Fruit fly (Drosophila melanogaster) whole organism, pupa: ENCODE results near the gene CG34429.

ENCODE experiments used
- CG10348 ChIP-seq: fragments of 200-800 bp; sonication (Bioruptor generic); IDR thresholded peaks from 2 replicates; pipeline ENCODE4 v1.3.6; 2022; ENCODE audit warnings: missing biosample characterization, missing genetic modification characterization
- CG12605 ChIP-seq: fragments of 200-800 bp; sonication (Bioruptor generic); IDR thresholded peaks from 2 replicates; pipeline ENCODE4 v1.3.6; 2022; ENCODE audit warnings: missing biosample characterization, missing genetic modification characterization
- CG13204 ChIP-seq: fragments of 200-800 bp; sonication (Bioruptor generic); optimal IDR thresholded peaks from 2 replicates; lab custom pipeline; 2018; ENCODE audit warnings: missing biosample characterization, mild to moderate bottlenecking, missing genetic modification characterization, moderate library complexity
- CG14655 ChIP-seq: fragments of 200-800 bp; sonication (Bioruptor generic); optimal IDR thresholded peaks from 3 replicates; lab custom pipeline; 2017; ENCODE audit warnings: mild to moderate bottlenecking, missing biosample characterization, missing genetic modification reagents, missing genetic modification characterization
- CG15710 ChIP-seq: fragments of 200-800 bp; sonication (Bioruptor generic); optimal IDR thresholded peaks from 2 replicates; lab custom pipeline; 2018; ENCODE audit warnings: missing biosample characterization, mild to moderate bottlenecking, missing genetic modification characterization, moderate library complexity
- CG17806 ChIP-seq: fragments of 200-800 bp; sonication (Bioruptor generic); optimal IDR thresholded peaks from 2 replicates; lab custom pipeline; 2018; ENCODE audit warnings: missing biosample characterization, mild to moderate bottlenecking, missing genetic modification characterization, moderate library complexity
- CG32121 ChIP-seq: fragments of 200-800 bp; sonication (Bioruptor generic); IDR thresholded peaks from 2 replicates; pipeline ENCODE4 v1.3.6; 2022; ENCODE audit warnings: missing biosample characterization, missing genetic modification characterization
- CG34367 ChIP-seq: fragments of 200-800 bp; sonication (Bioruptor generic); optimal IDR thresholded peaks from 2 replicates; lab custom pipeline; 2018; ENCODE audit warnings: missing biosample characterization, mild to moderate bottlenecking, missing genetic modification characterization
- CG4496 ChIP-seq: fragments of 200-800 bp; sonication (Bioruptor generic); IDR thresholded peaks from 3 replicates; pipeline ENCODE4 v1.3.6; 2022; ENCODE audit warnings: missing biosample characterization, missing genetic modification characterization
- CG8159 ChIP-seq: fragments of 200-800 bp; sonication (Bioruptor generic); optimal IDR thresholded peaks from 3 replicates; lab custom pipeline; 2018; ENCODE audit warnings: missing biosample characterization, mild to moderate bottlenecking, missing genetic modification characterization, moderate library complexity
- CG8301 ChIP-seq: fragments of 200-800 bp; sonication (Bioruptor generic); optimal IDR thresholded peaks from 2 replicates; lab custom pipeline; 2018; ENCODE audit warnings: missing biosample characterization, mild to moderate bottlenecking, missing genetic modification characterization
- CG9948 ChIP-seq: fragments of 200-800 bp; sonication (Bioruptor generic); optimal IDR thresholded peaks from 2 replicates; lab custom pipeline; 2018; ENCODE audit warnings: missing biosample characterization, mild to moderate bottlenecking, missing genetic modification characterization, moderate library complexity
- D1 ChIP-seq: fragments of 200-800 bp; sonication (Bioruptor generic); optimal IDR thresholded peaks from 2 replicates; lab custom pipeline; 2018; ENCODE audit warnings: missing biosample characterization, mild to moderate bottlenecking, missing genetic modification characterization, moderate library complexity
- EcR ChIP-seq: fragments of 200-800 bp; sonication (Bioruptor generic); optimal IDR thresholded peaks from 3 replicates; lab custom pipeline; 2019; ENCODE audit warnings: missing biosample characterization, missing genetic modification characterization, mild to moderate bottlenecking, moderate library complexity, missing genetic modification reagents
- Ets98B ChIP-seq: fragments of 200-800 bp; sonication (Bioruptor generic); IDR thresholded peaks from 2 replicates; pipeline ENCODE4 v1.3.6; 2022; ENCODE audit warnings: missing biosample characterization, missing genetic modification characterization
- Pif1A ChIP-seq: fragments of 200-800 bp; sonication (Bioruptor generic); optimal IDR thresholded peaks from 3 replicates; lab custom pipeline; 2016; ENCODE audit warnings: missing biosample characterization, missing genetic modification characterization
- Pif1B ChIP-seq: fragments of 200-800 bp; sonication (Bioruptor generic); optimal IDR thresholded peaks from 3 replicates; lab custom pipeline; 2016; ENCODE audit warnings: missing biosample characterization, missing genetic modification characterization
- Snoo ChIP-seq: fragments of 200-800 bp; sonication (Bioruptor generic); optimal IDR thresholded peaks from 3 replicates; lab custom pipeline; 2017; ENCODE audit warnings: missing biosample characterization, mild to moderate bottlenecking, missing genetic modification characterization, inconsistent platforms
- fd96Ca ChIP-seq: fragments of 200-800 bp; sonication (Bioruptor generic); IDR thresholded peaks from 3 replicates; pipeline ENCODE4 v1.3.6; 2022; ENCODE audit warnings: missing biosample characterization, missing genetic modification characterization
- gl ChIP-seq: fragments of 200-800 bp; sonication (Bioruptor generic); optimal IDR thresholded peaks from 2 replicates; lab custom pipeline; 2018; ENCODE audit warnings: missing biosample characterization, mild to moderate bottlenecking, missing genetic modification characterization
- rn ChIP-seq: fragments of 200-800 bp; sonication (Bioruptor generic); IDR thresholded peaks from 2 replicates; pipeline ENCODE4 v1.3.6; 2022; ENCODE audit warnings: missing biosample characterization, missing genetic modification characterization

CG34429 gene

DNA sequence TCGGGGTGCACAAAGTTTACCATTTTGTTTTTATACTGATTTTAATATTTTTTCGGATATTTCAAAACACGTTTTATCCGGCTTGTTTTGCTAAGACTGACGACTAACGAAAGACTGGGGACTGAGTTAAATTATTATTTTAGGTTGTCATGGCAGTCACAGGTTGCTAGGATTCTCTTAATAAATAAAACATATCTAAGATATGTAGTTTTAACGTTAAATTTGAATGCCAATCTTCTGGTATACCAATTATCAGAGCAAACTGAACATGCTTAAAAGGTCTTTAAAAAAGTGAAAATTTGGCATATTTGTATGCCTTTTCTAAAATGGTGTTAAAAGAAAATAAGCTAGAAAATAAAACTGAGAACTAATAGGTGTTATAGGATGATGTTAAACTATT, 36.5 kb upstream of the CG34429 start, which contains the start of gene Zmynd10:
Gene Zmynd10, minus strand, starts transcription at position 101 of the 400 bp plus-strand sequence.
- TF ChIP-seq CG17806 (tag; lab: Kevin White, UChicago) (no peak), rn (GFP tag; lab: Robert Waterston, UW) (no peak), fd96Ca (GFP tag; lab: Robert Waterston, UW) (no peak), gl (tag; lab: Kevin White, UChicago) (no peak), D1 (tag; lab: Kevin White, UChicago) (no peak), CG4496 (GFP tag; lab: Robert Waterston, UW) (no peak), CG8159 (tag; lab: Kevin White, UChicago) (no peak), Ets98B (GFP tag; lab: Robert Waterston, UW) (no peak), CG12605 (GFP tag; lab: Robert Waterston, UW) (no peak), Snoo (tag; lab: Kevin White, UChicago) (no peak), CG34367 (tag; lab: Kevin White, UChicago) (no peak), CG13204 (no peak), CG8301 (no peak), CG32121 (GFP tag; lab: Robert Waterston, UW) (no peak), CG9948 (tag; lab: Kevin White, UChicago) (no peak), CG14655 (no peak), CG15710 (tag; lab: Kevin White, UChicago) (no peak), EcR (no peak), Pif1B (GFP tag; lab: Kevin White, UChicago) (no peak)

dm6 chr3L:13026872-13027271, 36.0 kb upstream of the CG34429 start:
- TF ChIP-seq CG13204, result no peak
- no peak for TF ChIP-seq CG32121 (GFP tag; lab: Robert Waterston, UW)
- TF ChIP-seq CG14655, result no peak
- TF ChIP-seq gl (tag; lab: Kevin White, UChicago), result no peak
- no peak for TF ChIP-seq fd96Ca (GFP tag; lab: Robert Waterston, UW)
- no peak for TF ChIP-seq Ets98B (GFP tag; lab: Robert Waterston, UW)
- TF ChIP-seq CG8301, result no peak
- no peak for TF ChIP-seq Pif1B (GFP tag; lab: Kevin White, UChicago)
- no peak for TF ChIP-seq Snoo (tag; lab: Kevin White, UChicago)
- TF ChIP-seq, all 21 proteins: peak for 0

DNA sequence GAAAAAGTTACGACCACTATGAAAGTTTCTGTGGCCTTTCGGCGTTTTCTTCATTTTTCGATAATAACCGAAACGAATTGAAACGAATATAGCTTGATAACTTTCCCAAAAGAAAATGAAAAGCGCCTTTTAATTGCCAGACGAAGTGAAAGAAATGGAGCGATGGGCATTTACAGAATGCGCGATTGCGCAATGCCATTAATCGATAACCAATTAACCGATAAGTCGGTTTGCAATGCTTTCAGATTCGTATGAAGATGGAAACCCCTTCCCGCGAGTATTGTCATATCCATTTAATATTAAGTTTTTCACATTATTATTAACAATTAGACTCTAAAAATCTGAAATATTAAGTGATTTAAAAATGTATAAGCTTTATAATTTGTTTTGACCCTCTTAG, 35.5 kb upstream of the CG34429 start:
- TF ChIP-seq CG9948 (tag; lab: Kevin White, UChicago), result no peak
- TF ChIP-seq CG8159 (tag; lab: Kevin White, UChicago), result no peak
- TF ChIP-seq D1 (tag; lab: Kevin White, UChicago), result no peak
- no peak for TF ChIP-seq CG12605 (GFP tag; lab: Robert Waterston, UW)
- no peak for TF ChIP-seq CG15710 (tag; lab: Kevin White, UChicago)
- no peak for TF ChIP-seq CG8301
- TF ChIP-seq CG17806 (tag; lab: Kevin White, UChicago), result no peak
- no peak for TF ChIP-seq gl (tag; lab: Kevin White, UChicago)

DNA sequence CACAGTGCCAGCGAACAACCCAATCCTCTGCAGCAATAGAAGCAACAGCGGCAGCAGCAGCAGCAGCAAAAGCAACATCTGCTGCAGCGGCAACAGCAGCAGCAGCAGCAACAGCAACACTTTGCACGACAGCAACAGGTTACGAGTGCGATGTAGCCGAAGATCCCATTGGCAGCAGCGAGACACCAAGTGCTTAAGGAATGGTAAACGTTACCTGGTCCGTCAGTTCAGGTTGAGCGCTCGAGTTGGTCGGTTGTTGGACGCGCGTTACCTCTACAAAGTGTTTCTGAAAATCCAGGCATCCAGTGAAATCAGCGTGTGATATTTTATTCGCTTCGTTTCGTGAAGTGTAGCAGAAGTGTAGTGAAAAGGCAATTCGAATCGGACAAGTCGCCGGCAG, 34.1 kb upstream of the CG34429 start, which contains the start of gene CG17672:
Gene CG17672, plus strand, starts transcription at position 223 of the 400 bp plus-strand sequence.
- TF ChIP-seq CG32121 (GFP tag; lab: Robert Waterston, UW) (0 out of 2 replicates have a peak, but pooled peaks have one; percentile 26), gl (tag; lab: Kevin White, UChicago) (no peak), Snoo (tag; lab: Kevin White, UChicago) (peak; percentile 18), CG10348 (GFP tag; lab: Robert Waterston, UW) (no peak), CG4496 (GFP tag; lab: Robert Waterston, UW) (peak; percentile 58; the same call in 2 of the 3 replicates), CG8159 (tag; lab: Kevin White, UChicago) (peak; percentile 11), CG13204 (no peak), CG12605 (GFP tag; lab: Robert Waterston, UW) (peak; percentile 54; the same call in 1 of the 2 replicates), Ets98B (GFP tag; lab: Robert Waterston, UW) (peak; percentile 44; the same call in 1 of the 2 replicates), CG15710 (tag; lab: Kevin White, UChicago) (no peak)
- TF ChIP-seq, all 21 proteins: peak for 6

dm6 chr3L:13030055-13030634, 32.7 kb upstream of the CG34429 start:
- TF ChIP-seq CG15710 (tag; lab: Kevin White, UChicago) (peak; percentile 7), CG13204 (no peak), rn (GFP tag; lab: Robert Waterston, UW) (no peak), CG8301 (no peak), CG8159 (tag; lab: Kevin White, UChicago) (peak; percentile 28), D1 (tag; lab: Kevin White, UChicago) (no peak), Pif1B (GFP tag; lab: Kevin White, UChicago) (peak; percentile 11), Pif1A (GFP tag; lab: Kevin White, UChicago) (peak; percentile 35), EcR (no peak), CG12605 (GFP tag; lab: Robert Waterston, UW) (no peak), Snoo (tag; lab: Kevin White, UChicago) (no peak)

DNA sequence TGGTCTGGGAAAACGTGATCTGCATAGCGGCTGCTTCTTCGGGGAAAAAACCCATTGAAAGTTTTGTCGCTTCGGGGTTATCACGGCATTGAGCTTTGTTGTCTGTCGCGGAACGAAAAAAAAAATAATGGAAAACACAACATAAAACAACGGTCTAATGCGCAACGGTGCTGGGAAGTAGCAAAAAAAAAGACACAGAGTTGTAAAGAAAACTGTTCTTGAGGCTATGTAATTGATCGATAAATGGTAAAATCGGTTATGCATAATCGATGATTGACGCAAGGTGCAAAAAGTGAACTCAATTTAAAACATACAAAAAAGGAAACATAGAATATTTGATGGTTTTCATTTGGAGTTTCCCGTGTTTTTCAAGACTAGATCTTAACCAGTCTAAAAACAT, 31.5 kb upstream of the CG34429 start:
- no peak for TF ChIP-seq CG32121 (GFP tag; lab: Robert Waterston, UW)
- no peak for TF ChIP-seq rn (GFP tag; lab: Robert Waterston, UW)
- no peak for TF ChIP-seq CG14655
- TF ChIP-seq CG9948 (tag; lab: Kevin White, UChicago), result no peak
- no peak for TF ChIP-seq CG12605 (GFP tag; lab: Robert Waterston, UW)
- TF ChIP-seq CG34367 (tag; lab: Kevin White, UChicago), result no peak
- no peak for TF ChIP-seq CG10348 (GFP tag; lab: Robert Waterston, UW)
- no peak for TF ChIP-seq Ets98B (GFP tag; lab: Robert Waterston, UW)
- TF ChIP-seq EcR, result no peak
- no peak for TF ChIP-seq gl (tag; lab: Kevin White, UChicago)
- no peak for TF ChIP-seq CG13204
- no peak for TF ChIP-seq D1 (tag; lab: Kevin White, UChicago)
- TF ChIP-seq CG4496 (GFP tag; lab: Robert Waterston, UW), result no peak
- no peak for TF ChIP-seq CG8301
- TF ChIP-seq Pif1B (GFP tag; lab: Kevin White, UChicago), result no peak
- no peak for TF ChIP-seq Snoo (tag; lab: Kevin White, UChicago)
- TF ChIP-seq Pif1A (GFP tag; lab: Kevin White, UChicago), result no peak
- TF ChIP-seq CG17806 (tag; lab: Kevin White, UChicago), result no peak
- no peak for TF ChIP-seq CG15710 (tag; lab: Kevin White, UChicago)
- TF ChIP-seq fd96Ca (GFP tag; lab: Robert Waterston, UW), result no peak
